Worm (Caenorhabditis elegans) whole organism, L1 larva: ENCODE measurements around the gene C08F8.9.

ENCODE experiments used
- ceh-8 ChIP-seq: fragments of 200-800 bp; sonication (Bioruptor generic); optimal IDR thresholded peaks from 2 replicates; lab custom pipeline; 2018; ENCODE audit warnings: mild to moderate bottlenecking, missing genetic modification characterization, moderate library complexity, missing compliant biosample characterization
- fos-1 ChIP-seq: fragments of 150-350 bp; optimal IDR thresholded peaks from 2 replicates; lab custom pipeline; 2014; ENCODE audit warnings: missing biosample characterization, missing genetic modification characterization
- mdl-1 ChIP-seq, 2 experiments: fragments of 150-350 bp; optimal IDR thresholded peaks; 2 replicates each; lab custom pipeline; 2014 to 2017; ENCODE audit warnings: missing biosample characterization in 2 of 2, missing genetic modification characterization in 2 of 2, inconsistent platforms in 1 of 2
- mep-1 ChIP-seq: fragments of 150-350 bp; optimal IDR thresholded peaks from 2 replicates; lab custom pipeline; 2014; ENCODE audit warnings: missing biosample characterization, missing genetic modification characterization
- nhr-11 ChIP-seq: fragments of 150-350 bp; optimal IDR thresholded peaks from 2 replicates; lab custom pipeline; 2014; ENCODE audit warnings: missing biosample characterization, missing genetic modification characterization
- sptf-1 ChIP-seq: fragments of 150-350 bp; optimal IDR thresholded peaks from 2 replicates; lab custom pipeline; 2014; ENCODE audit warnings: missing biosample characterization, missing genetic modification characterization
- tbx-2 ChIP-seq: sonication (generic microtip); optimal IDR thresholded peaks from 2 replicates; lab custom pipeline; 2016; ENCODE audit warnings: missing genetic modification characterization, missing compliant biosample characterization
- unc-62 ChIP-seq: fragments of 150-350 bp; optimal IDR thresholded peaks from 2 replicates; lab custom pipeline; 2014; ENCODE audit warnings: missing biosample characterization, missing genetic modification reagents, missing genetic modification characterization

DNA sequence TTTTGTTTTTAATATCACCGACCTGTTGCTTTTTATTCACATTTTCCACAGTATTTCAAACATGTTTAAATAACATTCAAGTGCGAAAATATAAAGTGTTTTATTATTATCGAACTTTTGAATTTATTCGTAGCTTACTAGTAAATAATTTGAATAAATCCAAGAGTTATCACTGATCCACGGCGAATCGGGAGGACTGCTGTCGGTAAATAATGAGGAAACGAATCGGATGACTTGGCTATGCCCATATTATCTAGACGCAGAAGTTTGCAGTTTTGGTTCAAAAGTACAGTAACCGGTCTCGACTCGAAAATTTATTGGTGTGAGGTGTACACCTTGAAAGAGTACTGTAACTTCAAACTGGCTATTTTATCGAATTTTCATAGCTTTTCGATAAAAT lies 21.9 kb downstream of the C08F8.9 start:
- TF ChIP-seq fos-1 (tag; lab: Kevin White, UChicago): no peak
- TF ChIP-seq mep-1 (tag; lab: Kevin White, UChicago): no peak
- no peak for TF ChIP-seq sptf-1
- TF ChIP-seq tbx-2 (tag; lab: Kevin White, UChicago): no peak
- TF ChIP-seq ceh-8 (GFP tag; lab: Kevin White, UChicago): no peak
- no peak for TF ChIP-seq unc-62
- no peak for TF ChIP-seq mdl-1 (tag; optimal IDR thresholded peaks at IDR 0.05; lab: Kevin White, UChicago)
- TF ChIP-seq nhr-11 (tag; lab: Kevin White, UChicago): no peak
